Fruit fly (Drosophila melanogaster) whole organism, embryonic: ENCODE data around the gene CheB38c.

ENCODE experiments used
- CG10431 ChIP-seq: fragments of 200-800 bp; sonication (Bioruptor generic); optimal IDR thresholded peaks from 3 replicates; lab custom pipeline; 2018; ENCODE audit warnings: missing biosample characterization, mild to moderate bottlenecking, missing genetic modification characterization
- CG10565 ChIP-seq: fragments of 200-800 bp; sonication (Bioruptor generic); optimal IDR thresholded peaks from 3 replicates; lab custom pipeline; 2016; ENCODE audit warnings: missing biosample characterization, mild to moderate bottlenecking, missing genetic modification characterization
- CG11696 ChIP-seq: fragments of 200-800 bp; sonication (Bioruptor generic); IDR thresholded peaks from 2 replicates; pipeline ENCODE4 v1.3.6; 2022; ENCODE audit warnings: missing biosample characterization, missing genetic modification characterization
- CG12391 ChIP-seq: fragments of 200-800 bp; sonication (Bioruptor generic); optimal IDR thresholded peaks from 3 replicates; lab custom pipeline; 2018; ENCODE audit warnings: missing biosample characterization, mild to moderate bottlenecking, missing genetic modification characterization, moderate library complexity
- CG14710 ChIP-seq: fragments of 200-800 bp; sonication (Bioruptor generic); optimal IDR thresholded peaks from 3 replicates; lab custom pipeline; 2019; ENCODE audit warnings: missing biosample characterization, mild to moderate bottlenecking, missing genetic modification characterization, moderate library complexity
- CG15514 ChIP-seq: fragments of 200-800 bp; sonication (Bioruptor generic); optimal IDR thresholded peaks from 3 replicates; lab custom pipeline; 2017; ENCODE audit warnings: missing biosample characterization, missing genetic modification characterization, mild to moderate bottlenecking, moderate library complexity, missing genetic modification reagents
- CG1603 ChIP-seq: fragments of 200-800 bp; sonication (Bioruptor generic); optimal IDR thresholded peaks from 2 replicates; lab custom pipeline; 2019; ENCODE audit warnings: missing biosample characterization, mild to moderate bottlenecking, missing genetic modification characterization, moderate library complexity
- CG17385 ChIP-seq: fragments of 200-800 bp; sonication (Bioruptor generic); optimal IDR thresholded peaks from 3 replicates; lab custom pipeline; 2018; ENCODE audit warnings: missing biosample characterization, mild to moderate bottlenecking, missing genetic modification characterization
- CG2116 ChIP-seq: fragments of 200-800 bp; sonication (Bioruptor generic); optimal IDR thresholded peaks from 3 replicates; lab custom pipeline; 2018; ENCODE audit warnings: missing biosample characterization, mild to moderate bottlenecking, missing genetic modification characterization
- CG2199 ChIP-seq: fragments of 200-800 bp; sonication (Bioruptor generic); IDR thresholded peaks from 3 replicates; pipeline ENCODE4 v1.3.6; 2022; ENCODE audit warnings: missing biosample characterization, missing genetic modification characterization
- CG2202 ChIP-seq: fragments of 200-800 bp; sonication (Bioruptor generic); optimal IDR thresholded peaks from 2 replicates; lab custom pipeline; 2018; ENCODE audit warnings: missing biosample characterization, mild to moderate bottlenecking, missing genetic modification characterization
- CG2678 ChIP-seq: fragments of 200-800 bp; sonication (Bioruptor generic); optimal IDR thresholded peaks from 3 replicates; lab custom pipeline; 2019; ENCODE audit warnings: missing biosample characterization, mild to moderate bottlenecking, missing genetic modification characterization, moderate library complexity
- CG30403 ChIP-seq: fragments of 200-800 bp; sonication (Bioruptor generic); optimal IDR thresholded peaks from 3 replicates; lab custom pipeline; 2016; ENCODE audit warnings: missing biosample characterization, missing genetic modification characterization
- CG3065 ChIP-seq: fragments of 200-800 bp; sonication (Bioruptor generic); optimal IDR thresholded peaks from 2 replicates; lab custom pipeline; 2016; ENCODE audit warnings: missing biosample characterization, missing genetic modification characterization
- CG3726 ChIP-seq: fragments of 200-800 bp; sonication (Bioruptor generic); IDR thresholded peaks from 3 replicates; pipeline ENCODE4, ENCODE4 v1.3.6; 2022; ENCODE audit warnings: missing biosample characterization, missing genetic modification characterization
- CG4820 ChIP-seq: fragments of 200-800 bp; sonication (Bioruptor generic); optimal IDR thresholded peaks from 3 replicates; lab custom pipeline; 2016; ENCODE audit warnings: missing biosample characterization, missing genetic modification characterization
- CG7271 ChIP-seq: fragments of 200-800 bp; sonication (Bioruptor generic); optimal IDR thresholded peaks from 2 replicates; lab custom pipeline; 2018; ENCODE audit warnings: missing biosample characterization, mild to moderate bottlenecking, missing genetic modification characterization, moderate library complexity
- CG9437 ChIP-seq: fragments of 200-800 bp; sonication (Bioruptor generic); optimal IDR thresholded peaks from 2 replicates; lab custom pipeline; 2018; ENCODE audit warnings: missing biosample characterization, mild to moderate bottlenecking, missing genetic modification characterization
- CG9932 ChIP-seq: fragments of 200-800 bp; sonication (Bioruptor generic); IDR thresholded peaks from 2 replicates; pipeline ENCODE4 v1.3.6; 2022; ENCODE audit warnings: missing biosample characterization, missing genetic modification characterization
- CoRest ChIP-seq: fragments of 200-800 bp; sonication (Bioruptor generic); optimal IDR thresholded peaks from 3 replicates; lab custom pipeline; 2018; ENCODE audit warnings: missing biosample characterization, mild to moderate bottlenecking, missing genetic modification characterization, moderate library complexity
- Doc3 ChIP-seq: fragments of 200-800 bp; sonication (Bioruptor generic); IDR thresholded peaks from 3 replicates; pipeline ENCODE4 v1.3.6; 2022; ENCODE audit warnings: missing biosample characterization, missing genetic modification characterization; ENCODE audit not compliant: partially characterized antibody
- HmgZ ChIP-seq: fragments of 200-800 bp; sonication (Bioruptor generic); optimal IDR thresholded peaks from 2 replicates; lab custom pipeline; 2018; ENCODE audit warnings: missing biosample characterization, mild to moderate bottlenecking, missing genetic modification characterization
- NfI ChIP-seq: fragments of 200-800 bp; sonication (Bioruptor generic); optimal IDR thresholded peaks from 3 replicates; lab custom pipeline; 2018; ENCODE audit warnings: missing biosample characterization, mild to moderate bottlenecking, missing genetic modification characterization, moderate library complexity
- bbx ChIP-seq: fragments of 200-800 bp; sonication (Bioruptor generic); IDR thresholded peaks from 2 replicates; pipeline ENCODE4 v1.3.6; 2022; ENCODE audit warnings: missing biosample characterization, missing genetic modification characterization; ENCODE audit not compliant: partially characterized antibody
- bigmax ChIP-seq: fragments of 200-800 bp; sonication (Bioruptor generic); optimal IDR thresholded peaks from 2 replicates; lab custom pipeline; 2018; ENCODE audit warnings: missing biosample characterization, mild to moderate bottlenecking, missing genetic modification characterization
- bsh ChIP-seq, 2 experiments: fragments of 200-800 bp; sonication (Bioruptor generic); optimal IDR thresholded peaks; 2 replicates each; lab custom pipeline; 2017 to 2018; ENCODE audit warnings: mild to moderate bottlenecking in 2 of 2, missing biosample characterization in 2 of 2, missing genetic modification characterization in 2 of 2, moderate library complexity in 1 of 2
- ci ChIP-seq: fragments of 200-800 bp; sonication (Bioruptor generic); IDR thresholded peaks from 3 replicates; pipeline ENCODE4 v1.3.6; 2022; ENCODE audit warnings: missing biosample characterization, missing genetic modification characterization
- fd64A ChIP-seq: fragments of 200-800 bp; sonication (Bioruptor generic); optimal IDR thresholded peaks from 3 replicates; lab custom pipeline; 2018; ENCODE audit warnings: missing biosample characterization, mild to moderate bottlenecking, missing genetic modification characterization
- ftz-f1 ChIP-seq: fragments of 200-800 bp; sonication (Bioruptor generic); optimal IDR thresholded peaks from 2 replicates; lab custom pipeline; 2016; ENCODE audit warnings: missing biosample characterization, missing genetic modification characterization
- grau ChIP-seq: fragments of 200-800 bp; optimal IDR thresholded peaks from 3 replicates; lab custom pipeline; 2019; ENCODE audit warnings: missing biosample characterization, mild to moderate bottlenecking, missing genetic modification characterization, moderate library complexity
- insv ChIP-seq, 2 experiments: fragments of 200-800 bp; sonication (Bioruptor generic); optimal IDR thresholded peaks; 3 replicates each; lab custom pipeline; 2016 to 2018; ENCODE audit warnings: missing biosample characterization in 2 of 2, missing genetic modification characterization in 2 of 2
- jumu ChIP-seq: fragments of 200-800 bp; sonication (Bioruptor generic); optimal IDR thresholded peaks from 3 replicates; lab custom pipeline; 2016; ENCODE audit warnings: missing biosample characterization, missing genetic modification characterization
- klu ChIP-seq: fragments of 200-800 bp; sonication (Bioruptor generic); IDR thresholded peaks from 2 replicates; pipeline ENCODE4 v1.3.6; 2022; ENCODE audit warnings: missing biosample characterization, missing genetic modification characterization
- kni ChIP-seq: fragments of 200-800 bp; sonication (Bioruptor generic); optimal IDR thresholded peaks from 3 replicates; lab custom pipeline; 2017; ENCODE audit warnings: mild to moderate bottlenecking, missing biosample characterization, missing genetic modification reagents, missing genetic modification characterization
- nau ChIP-seq: fragments of 200-800 bp; sonication (Bioruptor generic); optimal IDR thresholded peaks from 3 replicates; lab custom pipeline; 2017; ENCODE audit warnings: missing biosample characterization, mild to moderate bottlenecking, missing genetic modification characterization, missing genetic modification reagents
- psq ChIP-seq: fragments of 200-800 bp; sonication (Bioruptor generic); optimal IDR thresholded peaks from 2 replicates; lab custom pipeline; 2017; ENCODE audit warnings: missing biosample characterization, missing genetic modification characterization
- scrt ChIP-seq: fragments of 200-800 bp; sonication (Bioruptor generic); optimal IDR thresholded peaks from 2 replicates; lab custom pipeline; 2018; ENCODE audit warnings: missing biosample characterization, mild to moderate bottlenecking, missing genetic modification characterization, moderate library complexity
- sens ChIP-seq: fragments of 200-800 bp; sonication (Bioruptor generic); peaks from one replicate; lab custom pipeline; 2016; ENCODE audit warnings: missing biosample characterization, missing genetic modification characterization
- sim ChIP-seq: fragments of 200-800 bp; sonication (Bioruptor generic); IDR thresholded peaks from 2 replicates; pipeline ENCODE4 v1.3.6; 2022; ENCODE audit warnings: missing biosample characterization, missing genetic modification characterization
- ssp ChIP-seq: fragments of 200-800 bp; sonication (Bioruptor generic); IDR thresholded peaks from 2 replicates; pipeline ENCODE4 v1.3.6; 2022; ENCODE audit warnings: missing biosample characterization, missing genetic modification characterization
- usp ChIP-seq: fragments of >200 bp; optimal IDR thresholded peaks from 2 replicates; lab custom pipeline; 2017; ENCODE audit warnings: missing biosample characterization, missing genetic modification characterization

The CheB38c gene

DNA sequence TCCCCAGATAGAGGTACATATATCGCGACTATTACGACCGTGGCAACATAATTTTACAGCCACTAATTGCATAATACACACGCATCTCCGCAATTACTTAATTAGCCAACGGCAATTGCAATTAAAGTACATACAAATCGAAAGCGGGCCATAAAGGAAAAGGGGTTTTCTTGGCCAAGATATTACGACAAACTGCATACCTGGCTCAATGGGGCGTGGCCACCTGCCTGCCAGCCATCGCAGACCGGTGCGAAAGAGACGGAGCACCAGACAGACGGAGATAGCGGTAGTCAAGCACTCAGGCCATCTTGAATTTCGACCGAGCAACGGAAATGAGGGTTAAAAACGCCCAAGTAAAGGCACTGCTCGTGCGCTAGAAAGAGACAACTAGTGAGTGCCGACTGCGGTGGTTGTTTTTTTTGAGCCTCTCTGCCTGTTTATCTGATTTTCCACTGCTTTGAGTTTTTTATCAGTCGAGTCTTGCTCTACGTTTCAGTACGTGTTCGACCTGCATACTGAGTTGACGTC is 50.4 kb downstream of the CheB38c start, which contains the start of gene cad (continued):
- TF ChIP-seq fd64A (GFP tag; lab: Kevin White, UChicago) = peak; percentile 33
- TF ChIP-seq CG2199 (GFP tag; lab: Robert Waterston, UW) = peak; percentile 76; the same call in 2 of the 3 replicates
- TF ChIP-seq CG10565 (GFP tag; lab: Kevin White, UChicago) = no peak
- no peak for TF ChIP-seq CG2116 (GFP tag; lab: Kevin White, UChicago)
- peak; percentile 89 for TF ChIP-seq ci (GFP tag; lab: Robert Waterston, UW)
- TF ChIP-seq CG15514 (GFP tag; lab: Kevin White, UChicago) = peak; percentile 45
- TF ChIP-seq insv (GFP tag; optimal IDR thresholded peaks at IDR 0.05; lab: Kevin White, UChicago) = no peak
- no peak for TF ChIP-seq CG9437
- no peak for TF ChIP-seq CG3726 (GFP tag; lab: Robert Waterston, UW)
- peak; percentile 54 for TF ChIP-seq CG7271 (tag; lab: Kevin White, UChicago)
- TF ChIP-seq CG1603 (tag; lab: Kevin White, UChicago) = peak; percentile 25
- no peak for TF ChIP-seq klu
- no peak for TF ChIP-seq CG9932 (GFP tag; lab: Robert Waterston, UW)
- no peak for TF ChIP-seq CG4820
- TF ChIP-seq CG2202 (tag; lab: Kevin White, UChicago) = peak; percentile 6
- peak; percentile 22 for TF ChIP-seq NfI (GFP tag; lab: Kevin White, UChicago)
- TF ChIP-seq CG17385 = peak; percentile 10
- TF ChIP-seq bbx (GFP tag; lab: Robert Waterston, UW) = peak; percentile 20; the same call in 1 of the 2 replicates
- TF ChIP-seq HmgZ (tag; lab: Kevin White, UChicago) = peak; percentile 61
- 0 out of 2 replicates have a peak, but pooled peaks have one; percentile 20 for TF ChIP-seq sim (GFP tag; lab: Robert Waterston, UW)
- TF ChIP-seq ftz-f1 = peak; percentile 31
- peak; percentile 12 for TF ChIP-seq grau
- TF ChIP-seq kni (GFP tag; lab: Kevin White, UChicago) = no peak
- TF ChIP-seq scrt = peak; percentile 9
- TF ChIP-seq psq (GFP tag; lab: Kevin White, UChicago) = peak; percentile 31
- peak; percentile 84 for TF ChIP-seq sens (GFP tag; lab: Kevin White, UChicago)
- peak; percentile 58 for TF ChIP-seq CoRest (tag; lab: Kevin White, UChicago)
- no peak for TF ChIP-seq nau
- TF ChIP-seq CG3065 = no peak
- TF ChIP-seq usp (GFP tag; lab: Kevin White, UChicago) = no peak
- no peak for TF ChIP-seq CG10431 (GFP tag; lab: Kevin White, UChicago)
- TF ChIP-seq Doc3 (GFP tag; lab: Robert Waterston, UW) = no peak
- TF ChIP-seq jumu (GFP tag; lab: Kevin White, UChicago) = no peak
- peak; percentile 3 for TF ChIP-seq CG12391 (tag; lab: Kevin White, UChicago)
- TF ChIP-seq CG11696 (GFP tag; lab: Robert Waterston, UW) = peak; percentile 14; the same call in 1 of the 2 replicates
- peak in 1 of 2 experiments; percentile 18 for TF ChIP-seq bsh (GFP tag; optimal IDR thresholded peaks at IDR 0.05; lab: Kevin White, UChicago)
- TF ChIP-seq CG14710 (tag; lab: Kevin White, UChicago) = peak; percentile 9
- TF ChIP-seq ssp (GFP tag; lab: Robert Waterston, UW) = no peak
- TF ChIP-seq CG30403 (GFP tag; lab: Kevin White, UChicago) = no peak
- peak; percentile 45 for TF ChIP-seq bigmax (GFP tag; lab: Kevin White, UChicago)
- TF ChIP-seq CG2678 (tag; lab: Kevin White, UChicago) = peak; percentile 15
- TF ChIP-seq, all 482 proteins: peak for 144
